Worm (Caenorhabditis elegans) whole organism, L3 larva: Measurements from ENCODE around the gene Y116A8C.3.

Experiments used
- ama-1 ChIP-seq: fragments of 150-350 bp; optimal IDR thresholded peaks from 2 replicates; lab custom pipeline; 2018
- ceh-16 ChIP-seq: sonication (generic microtip); optimal IDR thresholded peaks from 2 replicates; lab custom pipeline; 2017; ENCODE audit warnings: missing biosample characterization, missing genetic modification characterization
- ceh-28 ChIP-seq: fragments of 150-350 bp; optimal IDR thresholded peaks from 2 replicates; lab custom pipeline; 2014; ENCODE audit warnings: missing biosample characterization, missing genetic modification reagents, missing genetic modification characterization
- egl-5 ChIP-seq: fragments of 150-350 bp; optimal IDR thresholded peaks from 2 replicates; lab custom pipeline; 2017; ENCODE audit warnings: missing biosample characterization, missing genetic modification reagents, missing genetic modification characterization, inconsistent platforms
- elt-3 ChIP-seq, 3 experiments: fragments of 150-350 bp in 1 of 3; sonication (generic microtip) in 2 of 3; optimal IDR thresholded peaks; 2 replicates in 2 of 3; 4 replicates in 1 of 3; lab custom pipeline; 2014 to 2017; ENCODE audit warnings: missing biosample characterization in 3 of 3, missing genetic modification characterization in 3 of 3
- jun-1 ChIP-seq: fragments of 150-350 bp; optimal IDR thresholded peaks from 2 replicates; lab custom pipeline; 2014; ENCODE audit warnings: missing biosample characterization, missing genetic modification reagents, missing genetic modification characterization
- nhr-11 ChIP-seq: fragments of 150-350 bp; optimal IDR thresholded peaks from 2 replicates; lab custom pipeline; 2014; ENCODE audit warnings: missing biosample characterization, missing genetic modification characterization
- skn-1 ChIP-seq: fragments of 150-350 bp; optimal IDR thresholded peaks from 2 replicates; lab custom pipeline; 2014; ENCODE audit warnings: missing biosample characterization, missing genetic modification characterization
- unc-39 ChIP-seq: sonication (generic microtip); optimal IDR thresholded peaks from 4 replicates; lab custom pipeline; 2017; ENCODE audit warnings: missing biosample characterization, missing genetic modification characterization
- ztf-11 ChIP-seq: fragments of 150-350 bp; optimal IDR thresholded peaks from 2 replicates; lab custom pipeline; 2014; ENCODE audit warnings: missing biosample characterization, missing genetic modification characterization
- ztf-4 ChIP-seq: fragments of 150-350 bp; optimal IDR thresholded peaks from 2 replicates; lab custom pipeline; 2014; ENCODE audit warnings: missing biosample characterization, missing genetic modification characterization

DNA sequence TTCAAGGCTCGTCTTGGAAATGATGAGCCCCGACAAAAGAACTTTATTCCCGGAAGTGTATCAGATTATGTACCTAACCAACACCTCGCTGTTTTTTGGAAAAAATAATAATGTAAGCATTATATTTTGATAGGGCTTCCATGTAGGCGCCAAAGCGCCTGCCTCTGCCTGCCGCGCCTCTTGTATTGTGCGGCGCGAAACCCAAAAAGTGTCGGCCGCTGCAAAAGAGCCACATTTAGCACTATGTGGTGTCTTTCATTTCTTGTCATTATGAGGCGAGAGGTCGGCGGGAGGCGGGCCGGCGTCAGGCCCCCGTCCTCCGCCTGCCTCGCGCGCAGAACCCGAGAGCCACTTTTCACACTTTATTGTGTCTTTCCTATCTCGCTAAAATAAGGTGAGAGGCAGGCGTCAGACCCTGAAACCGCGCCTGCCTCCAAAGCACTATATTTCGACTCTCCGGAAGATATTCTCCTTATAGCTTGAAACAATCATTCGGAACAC is 9.6 kb downstream of the Y116A8C.3 start:
- no peak for TF ChIP-seq unc-39 (tag; lab: Kevin White, UChicago)
- no peak for TF ChIP-seq ceh-28 (tag; lab: Kevin White, UChicago)
- TF ChIP-seq jun-1 (tag; lab: Kevin White, UChicago): no peak
- no peak for TF ChIP-seq ztf-11 (tag; lab: Kevin White, UChicago)
- no peak for TF ChIP-seq elt-3 (tag; optimal IDR thresholded peaks at IDR 0.05; lab: Kevin White, UChicago)
- TF ChIP-seq ceh-16 (tag; lab: Kevin White, UChicago): no peak
- no peak for TF ChIP-seq ama-1 (lab: Kevin White, UChicago)
- no peak for TF ChIP-seq egl-5 (tag; lab: Kevin White, UChicago)
- TF ChIP-seq nhr-11 (tag; lab: Kevin White, UChicago): no peak
- TF ChIP-seq skn-1 (tag; lab: Kevin White, UChicago): no peak
- no peak for TF ChIP-seq ztf-4 (tag; lab: Kevin White, UChicago)
